Fruit fly (Drosophila melanogaster) whole organism, prepupa: ENCODE data around the gene CG17751.
A peak's percentile ranks its signal among the peaks of the same experiment; 100 is the strongest.

ENCODE experiments used
- Blimp-1 ChIP-seq: fragments of 200-800 bp; sonication (Bioruptor generic); optimal IDR thresholded peaks from 3 replicates; lab custom pipeline; 2017; ENCODE audit warnings: missing biosample characterization, missing genetic modification characterization, mild to moderate bottlenecking, moderate library complexity, missing genetic modification reagents
- CG10669 ChIP-seq: fragments of 200-800 bp; sonication (Bioruptor generic); optimal IDR thresholded peaks from 3 replicates; lab custom pipeline; 2018; ENCODE audit warnings: missing biosample characterization, mild to moderate bottlenecking, missing genetic modification characterization, moderate library complexity
- CG11762 ChIP-seq: fragments of 200-800 bp; sonication (Bioruptor generic); optimal IDR thresholded peaks from 3 replicates; lab custom pipeline; 2016; ENCODE audit warnings: missing biosample characterization, missing genetic modification characterization; ENCODE audit not compliant: insufficient read depth
- CG1621 ChIP-seq: fragments of 200-800 bp; sonication (Bioruptor generic); optimal IDR thresholded peaks from 3 replicates; lab custom pipeline; 2018; ENCODE audit warnings: missing biosample characterization, mild to moderate bottlenecking, missing genetic modification characterization
- CG16779 ChIP-seq: fragments of 200-800 bp; sonication (Bioruptor generic); optimal IDR thresholded peaks from 3 replicates; lab custom pipeline; 2017; ENCODE audit warnings: missing biosample characterization, mild to moderate bottlenecking, missing genetic modification characterization
- CG3032 ChIP-seq: fragments of 200-800 bp; optimal IDR thresholded peaks from 2 replicates; lab custom pipeline; 2019; ENCODE audit warnings: missing biosample characterization, mild to moderate bottlenecking, missing genetic modification characterization, moderate library complexity
- CG31627 ChIP-seq: fragments of 200-800 bp; sonication (Bioruptor generic); optimal IDR thresholded peaks from 3 replicates; lab custom pipeline; 2016; ENCODE audit warnings: missing biosample characterization, missing genetic modification characterization
- CG32006 ChIP-seq: fragments of 200-800 bp; sonication (Bioruptor generic); optimal IDR thresholded peaks from 3 replicates; lab custom pipeline; 2017; ENCODE audit warnings: missing biosample characterization, mild to moderate bottlenecking, missing genetic modification characterization
- CG4318 ChIP-seq: fragments of 200-800 bp; sonication (Bioruptor generic); optimal IDR thresholded peaks from 3 replicates; lab custom pipeline; 2017; ENCODE audit warnings: missing biosample characterization, mild to moderate bottlenecking, missing genetic modification characterization
- CG6163 ChIP-seq: fragments of 200-800 bp; sonication (Bioruptor generic); IDR thresholded peaks from 3 replicates; pipeline ENCODE4 v1.3.6; 2022; ENCODE audit warnings: missing biosample characterization, missing genetic modification characterization
- CG6276 ChIP-seq: fragments of 200-800 bp; sonication (Bioruptor generic); optimal IDR thresholded peaks from 2 replicates; lab custom pipeline; 2017; ENCODE audit warnings: missing biosample characterization, mild to moderate bottlenecking, missing genetic modification characterization
- CG6792 ChIP-seq: fragments of 200-800 bp; sonication (Bioruptor generic); optimal IDR thresholded peaks from 3 replicates; lab custom pipeline; 2016; ENCODE audit warnings: missing biosample characterization, missing genetic modification characterization
- CG6808 ChIP-seq: fragments of 200-800 bp; sonication (Bioruptor generic); optimal IDR thresholded peaks from 3 replicates; lab custom pipeline; 2017; ENCODE audit warnings: missing biosample characterization, missing genetic modification characterization, mild to moderate bottlenecking, moderate library complexity, missing genetic modification reagents
- CG7368 ChIP-seq: fragments of 200-800 bp; sonication (Bioruptor generic); optimal IDR thresholded peaks from 3 replicates; lab custom pipeline; 2016; ENCODE audit warnings: missing biosample characterization, missing genetic modification characterization
- CG8319 ChIP-seq: fragments of 200-800 bp; sonication (Bioruptor generic); optimal IDR thresholded peaks from 3 replicates; lab custom pipeline; 2016; ENCODE audit warnings: missing biosample characterization, missing genetic modification characterization
- CG8632 ChIP-seq: fragments of 200-800 bp; sonication (Bioruptor generic); optimal IDR thresholded peaks from 3 replicates; lab custom pipeline; 2016; ENCODE audit warnings: missing biosample characterization, missing genetic modification characterization
- CG9139 ChIP-seq: fragments of 200-800 bp; sonication (Bioruptor generic); optimal IDR thresholded peaks from 3 replicates; lab custom pipeline; 2017; ENCODE audit warnings: missing biosample characterization, mild to moderate bottlenecking, missing genetic modification characterization
- Eip78C ChIP-seq: fragments of 200-800 bp; sonication (Bioruptor generic); peaks from one replicate; lab custom pipeline; 2016; ENCODE audit warnings: missing biosample characterization, missing genetic modification characterization
- Eip93F ChIP-seq: fragments of 200-800 bp; sonication (Bioruptor generic); optimal IDR thresholded peaks from 2 replicates; lab custom pipeline; 2016; ENCODE audit warnings: missing biosample characterization, mild to moderate bottlenecking, missing genetic modification characterization
- Ets96B ChIP-seq: fragments of 200-800 bp; optimal IDR thresholded peaks from 2 replicates; lab custom pipeline; 2019; ENCODE audit warnings: missing biosample characterization, mild to moderate bottlenecking, missing genetic modification characterization, moderate library complexity
- Gug ChIP-seq: fragments of 200-800 bp; sonication (Bioruptor generic); IDR thresholded peaks from 2 replicates; pipeline ENCODE4 v1.3.6; 2022; ENCODE audit warnings: missing biosample characterization, missing genetic modification characterization
- Hr39 ChIP-seq: fragments of 200-800 bp; sonication (Bioruptor generic); optimal IDR thresholded peaks from 2 replicates; lab custom pipeline; 2016; ENCODE audit warnings: missing biosample characterization, missing genetic modification characterization
- Hr4 ChIP-seq: fragments of 200-800 bp; sonication (Bioruptor generic); optimal IDR thresholded peaks from 3 replicates; lab custom pipeline; 2016; ENCODE audit warnings: missing biosample characterization, missing genetic modification characterization
- Lpt ChIP-seq: fragments of 200-800 bp; sonication (Bioruptor generic); optimal IDR thresholded peaks from 3 replicates; lab custom pipeline; 2016; ENCODE audit warnings: missing biosample characterization, missing genetic modification characterization
- OdsH ChIP-seq: fragments of 200-800 bp; sonication (Bioruptor generic); optimal IDR thresholded peaks from 3 replicates; lab custom pipeline; 2016; ENCODE audit warnings: missing biosample characterization, missing genetic modification characterization
- Sox102F ChIP-seq: fragments of 200-800 bp; sonication (Bioruptor generic); optimal IDR thresholded peaks from 2 replicates; lab custom pipeline; 2016; ENCODE audit warnings: missing biosample characterization, mild to moderate bottlenecking, missing genetic modification characterization
- Sox14 ChIP-seq: fragments of 200-800 bp; sonication (Bioruptor generic); optimal IDR thresholded peaks from 3 replicates; lab custom pipeline; 2016; ENCODE audit warnings: missing biosample characterization, missing genetic modification characterization
- Sox15 ChIP-seq: fragments of 200-800 bp; sonication (Bioruptor generic); optimal IDR thresholded peaks from 3 replicates; lab custom pipeline; 2016; ENCODE audit warnings: missing biosample characterization, missing genetic modification characterization
- achi ChIP-seq: fragments of 200-800 bp; sonication (Bioruptor generic); optimal IDR thresholded peaks from 3 replicates; lab custom pipeline; 2016; ENCODE audit warnings: missing biosample characterization, missing genetic modification characterization
- acj6 ChIP-seq: fragments of 200-800 bp; sonication (Bioruptor generic); optimal IDR thresholded peaks from 3 replicates; lab custom pipeline; 2016; ENCODE audit warnings: missing biosample characterization, missing genetic modification characterization
- dac ChIP-seq: fragments of 200-800 bp; sonication (Bioruptor generic); optimal IDR thresholded peaks from 2 replicates; lab custom pipeline; 2017; ENCODE audit warnings: missing biosample characterization, mild to moderate bottlenecking, missing genetic modification characterization
- esn ChIP-seq: fragments of 200-800 bp; sonication (Bioruptor generic); optimal IDR thresholded peaks from 2 replicates; lab custom pipeline; 2016; ENCODE audit warnings: missing biosample characterization, mild to moderate bottlenecking, missing genetic modification characterization, moderate library complexity
- fd59A ChIP-seq: fragments of 200-800 bp; sonication (Bioruptor generic); optimal IDR thresholded peaks from 2 replicates; lab custom pipeline; 2017; ENCODE audit warnings: missing biosample characterization, mild to moderate bottlenecking, missing genetic modification characterization, missing genetic modification reagents
- fd85E ChIP-seq: fragments of 200-800 bp; sonication (Bioruptor generic); optimal IDR thresholded peaks from 3 replicates; lab custom pipeline; 2016; ENCODE audit warnings: missing biosample characterization, missing genetic modification characterization
- fkh ChIP-seq: fragments of 200-800 bp; sonication (Bioruptor generic); optimal IDR thresholded peaks from 3 replicates; lab custom pipeline; 2017; ENCODE audit warnings: missing biosample characterization, mild to moderate bottlenecking, missing genetic modification characterization, moderate library complexity
- lz ChIP-seq: fragments of 200-800 bp; sonication (Bioruptor generic); optimal IDR thresholded peaks from 3 replicates; lab custom pipeline; 2016; ENCODE audit warnings: missing biosample characterization, missing genetic modification characterization
- net ChIP-seq: fragments of 200-800 bp; sonication (Bioruptor generic); optimal IDR thresholded peaks from 3 replicates; lab custom pipeline; 2016; ENCODE audit warnings: missing biosample characterization, missing genetic modification characterization
- spab ChIP-seq: fragments of 200-800 bp; sonication (Bioruptor generic); optimal IDR thresholded peaks from 2 replicates; lab custom pipeline; 2017; ENCODE audit warnings: missing biosample characterization, mild to moderate bottlenecking, missing genetic modification characterization, missing genetic modification reagents
- ss ChIP-seq, 2 experiments: fragments of 200-800 bp; sonication (Bioruptor generic); optimal IDR thresholded peaks; 2 replicates in 1 of 2; 3 replicates in 1 of 2; lab custom pipeline; 2017 to 2018; ENCODE audit warnings: mild to moderate bottlenecking in 2 of 2, missing biosample characterization in 2 of 2, missing genetic modification characterization in 2 of 2, moderate library complexity in 1 of 2
- svp ChIP-seq: fragments of 200-800 bp; sonication (Bioruptor generic); peaks from one replicate; lab custom pipeline; 2016; ENCODE audit warnings: missing biosample characterization, missing genetic modification characterization
- topi ChIP-seq: fragments of 200-800 bp; sonication (Bioruptor generic); optimal IDR thresholded peaks from 3 replicates; lab custom pipeline; 2016; ENCODE audit warnings: missing biosample characterization, missing genetic modification characterization
- vri ChIP-seq: fragments of 200-800 bp; sonication (Bioruptor generic); optimal IDR thresholded peaks from 3 replicates; lab custom pipeline; 2016; ENCODE audit warnings: missing biosample characterization, mild to moderate bottlenecking, missing genetic modification characterization

The CG17751 gene

DNA sequence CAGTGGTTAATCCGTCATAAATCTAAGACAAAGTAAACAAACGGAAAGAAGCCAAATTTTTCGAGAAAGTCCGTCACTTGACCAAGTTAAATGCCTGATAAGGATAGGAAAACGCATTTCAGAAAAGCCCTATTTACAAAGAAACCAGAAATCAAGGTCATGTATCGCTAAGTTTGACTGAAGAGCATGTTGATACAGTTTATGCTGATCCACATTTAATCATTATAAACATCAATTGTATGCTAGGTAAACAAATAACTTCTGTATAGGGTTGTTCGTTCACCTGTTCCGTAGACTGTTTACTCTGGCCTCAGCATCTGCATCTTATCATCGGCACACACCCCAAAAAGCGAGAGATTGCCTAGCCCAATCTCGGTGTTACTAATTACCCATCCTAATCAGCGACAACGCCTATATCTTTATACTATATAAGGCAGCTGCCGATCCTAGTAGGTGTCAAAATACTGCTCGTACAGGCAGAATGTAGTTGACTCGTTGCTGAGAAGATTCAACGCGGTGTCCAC is 5.9 kb downstream of the CG17751 start, which contains the start of gene CG16727:
CG16727 (plus strand) TSS at position 474 of the 524 bp plus-strand sequence.
- TF ChIP-seq vri (GFP tag; lab: Kevin White, UChicago), result no peak
- peak; percentile 77 for TF ChIP-seq fkh (GFP tag; lab: Kevin White, UChicago)
- TF ChIP-seq CG6163 (GFP tag; lab: Robert Waterston, UW), result no peak
- TF ChIP-seq, all 60 proteins: peak for 1

DNA sequence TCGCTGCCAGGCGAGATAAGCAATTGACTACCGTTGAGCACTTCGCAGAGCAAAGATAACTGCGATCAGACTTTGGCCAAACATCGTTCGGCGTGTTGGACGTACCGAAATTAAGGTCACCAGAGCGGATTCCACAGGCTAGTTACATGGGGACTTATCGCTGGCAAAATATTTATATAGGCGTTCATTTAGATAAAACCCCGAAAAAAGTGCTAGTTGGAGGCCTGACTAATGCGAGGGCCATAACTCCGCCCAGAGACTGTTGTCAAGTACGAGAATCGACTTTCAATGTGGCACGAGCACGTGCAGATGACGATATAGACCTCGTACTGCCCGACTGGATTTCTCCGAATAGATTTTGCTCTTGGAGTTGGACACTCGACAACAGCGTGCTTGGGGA is 12.9 kb downstream of the CG17751 start:
- no peak for TF ChIP-seq CG10669 (GFP tag; lab: Kevin White, UChicago)
- TF ChIP-seq fkh (GFP tag; lab: Kevin White, UChicago), result peak; percentile 41

DNA sequence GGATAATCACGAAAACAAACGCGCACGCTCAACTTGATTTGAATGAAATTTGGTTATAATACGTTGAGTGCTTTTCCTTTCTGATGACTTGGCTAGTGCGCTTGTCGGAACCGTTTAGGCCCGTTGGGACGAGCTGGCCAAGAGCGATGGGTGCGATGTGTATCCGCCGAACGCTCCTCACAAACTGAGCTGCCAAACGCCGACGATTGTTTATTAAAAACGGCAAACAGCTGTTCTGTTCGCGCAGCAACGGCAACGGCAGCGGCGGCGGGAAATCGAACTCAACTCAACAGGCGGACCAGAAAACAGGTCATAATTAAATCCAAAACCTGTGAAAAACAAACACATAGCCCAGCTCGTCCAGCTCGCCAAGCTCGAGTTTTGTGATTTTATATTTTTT is 13.9 kb downstream of the CG17751 start:
- no peak for TF ChIP-seq esn
- TF ChIP-seq Eip78C, result peak; percentile 25
- TF ChIP-seq CG6163 (GFP tag; lab: Robert Waterston, UW), result peak; percentile 14; the same call in 1 of the 3 replicates
- TF ChIP-seq fkh (GFP tag; lab: Kevin White, UChicago), result peak; percentile 42
- TF ChIP-seq, all 60 proteins: peak for 3

DNA sequence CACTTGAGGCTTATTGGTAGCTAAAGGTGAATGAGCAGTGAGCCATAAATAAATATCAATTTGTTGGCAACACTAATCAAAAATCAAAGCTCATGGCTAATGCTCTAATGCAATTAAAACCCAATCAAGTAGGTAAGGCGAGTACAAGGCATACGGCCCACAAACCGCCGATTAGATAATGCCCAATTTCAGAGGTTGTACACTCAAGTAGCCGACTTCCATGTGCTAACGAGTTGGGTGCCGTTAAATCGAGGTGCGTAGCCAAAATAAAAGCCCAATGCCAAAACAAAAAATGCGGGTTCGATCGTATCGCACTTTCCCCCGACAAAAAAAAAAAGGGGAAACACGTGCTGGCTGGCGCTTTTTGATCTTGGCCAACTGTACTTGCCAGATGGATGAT is 15.0 kb downstream of the CG17751 start:
- TF ChIP-seq vri (GFP tag; lab: Kevin White, UChicago), result peak; percentile 62
- TF ChIP-seq fd85E (GFP tag; lab: Kevin White, UChicago), result no peak

DNA sequence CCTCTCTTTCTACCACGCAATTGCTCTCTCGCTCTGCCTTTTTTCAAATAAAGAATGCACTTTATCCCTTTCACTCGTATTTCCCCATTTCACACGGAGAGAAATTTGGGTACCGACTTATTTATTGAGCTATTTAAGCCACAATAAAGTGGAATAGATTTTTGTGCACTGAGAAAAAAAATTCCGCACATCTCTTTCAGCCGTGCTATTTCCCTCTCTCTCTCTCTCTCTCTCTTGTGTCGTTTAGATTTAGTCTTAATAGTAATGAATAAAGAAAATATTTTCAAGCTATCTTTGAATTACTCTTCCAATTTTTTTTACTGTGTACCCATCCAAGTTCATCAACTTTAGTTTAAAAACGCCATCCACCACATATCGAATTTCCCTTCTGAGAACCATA is 16.6 kb downstream of the CG17751 start:
- TF ChIP-seq Eip93F (GFP tag; lab: Kevin White, UChicago) (no peak), Blimp-1 (peak; percentile 28), CG9139 (GFP tag; lab: Kevin White, UChicago) (peak; percentile 37), net (GFP tag; lab: Kevin White, UChicago) (peak; percentile 66), vri (GFP tag; lab: Kevin White, UChicago) (no peak), OdsH (peak; percentile 79), ss (GFP tag; optimal IDR thresholded peaks at IDR 0.05; lab: Kevin White, UChicago) (peak in 1 of 2 experiments; percentile 50), dac (GFP tag; lab: Kevin White, UChicago) (peak; percentile 22), Sox14 (peak; percentile 78), CG8319 (GFP tag; lab: Kevin White, UChicago) (peak; percentile 53), CG6276 (GFP tag; lab: Kevin White, UChicago) (peak; percentile 46), CG10669 (GFP tag; lab: Kevin White, UChicago) (peak; percentile 65), fd59A (GFP tag; lab: Kevin White, UChicago) (peak; percentile 43), achi (GFP tag; lab: Kevin White, UChicago) (peak; percentile 70), CG6808 (GFP tag; lab: Kevin White, UChicago) (peak; percentile 40), CG7368 (GFP tag; lab: Kevin White, UChicago) (peak; percentile 25), CG8632 (GFP tag; lab: Kevin White, UChicago) (peak; percentile 69), CG11762 (GFP tag; lab: Kevin White, UChicago) (peak; percentile 57), CG3032 (tag; lab: Kevin White, UChicago) (peak; percentile 54), Hr39 (GFP tag; lab: Kevin White, UChicago) (peak; percentile 80), CG32006 (peak; percentile 75), svp (GFP tag; lab: Kevin White, UChicago) (peak; percentile 90), Sox102F (GFP tag; lab: Kevin White, UChicago) (peak; percentile 64), CG31627 (peak; percentile 85), Ets96B (no peak), Lpt (GFP tag; lab: Kevin White, UChicago) (peak; percentile 68), CG1621 (peak; percentile 24), fd85E (GFP tag; lab: Kevin White, UChicago) (no peak), lz (peak; percentile 77), CG16779 (tag; lab: Kevin White, UChicago) (no peak), spab (GFP tag; lab: Kevin White, UChicago) (peak; percentile 32), CG6792 (GFP tag; lab: Kevin White, UChicago) (peak; percentile 78), topi (GFP tag; lab: Kevin White, UChicago) (peak; percentile 80), Gug (GFP tag; lab: Robert Waterston, UW) (peak; percentile 42), CG4318 (GFP tag; lab: Kevin White, UChicago) (peak; percentile 59), acj6 (GFP tag; lab: Kevin White, UChicago) (peak; percentile 81), Sox15 (peak; percentile 66), Hr4 (GFP tag; lab: Kevin White, UChicago) (peak; percentile 74)
